Fruit fly (Drosophila melanogaster) whole organism, wandering third instar larva: ENCODE data around the gene Ac3.

Experiments used
- CG32264 ChIP-seq: fragments of 200-800 bp; sonication (Bioruptor generic); optimal IDR thresholded peaks from 2 replicates; lab custom pipeline; 2016; ENCODE audit warnings: missing biosample characterization, missing genetic modification characterization
- CG9705 ChIP-seq: fragments of 200-800 bp; sonication (Bioruptor generic); optimal IDR thresholded peaks from 2 replicates; lab custom pipeline; 2018; ENCODE audit warnings: missing biosample characterization, mild to moderate bottlenecking, missing genetic modification characterization
- CrebA ChIP-seq: fragments of 200-800 bp; sonication (Bioruptor generic); optimal IDR thresholded peaks from 2 replicates; lab custom pipeline; 2016; ENCODE audit warnings: missing biosample characterization, mild to moderate bottlenecking, missing genetic modification characterization, borderline replicate concordance
- Dfd ChIP-seq: fragments of >200 bp; optimal IDR thresholded peaks from 2 replicates; lab custom pipeline; 2017; ENCODE audit warnings: missing biosample characterization, missing genetic modification characterization
- Dif ChIP-seq: fragments of 200-275, 200-300 bp; sonication (Bioruptor generic); optimal IDR thresholded peaks from 2 replicates; lab custom pipeline; 2018; ENCODE audit warnings: missing biosample characterization, missing genetic modification characterization; ENCODE audit not compliant: partially characterized antibody
- GATAd ChIP-seq: sonication (Bioruptor generic); optimal IDR thresholded peaks from 2 replicates; lab custom pipeline; 2016; ENCODE audit warnings: missing biosample characterization, missing genetic modification characterization
- HLH106 ChIP-seq: fragments of 200-800 bp; optimal IDR thresholded peaks from 3 replicates; lab custom pipeline; 2019; ENCODE audit warnings: missing biosample characterization, mild to moderate bottlenecking, missing genetic modification characterization, moderate library complexity
- Hnf4 ChIP-seq: fragments of 200-800 bp; sonication (Bioruptor generic); optimal IDR thresholded peaks from 2 replicates; lab custom pipeline; 2016; ENCODE audit warnings: missing biosample characterization, mild to moderate bottlenecking, missing genetic modification characterization
- Hr78 ChIP-seq: fragments of >200 bp; optimal IDR thresholded peaks from 2 replicates; lab custom pipeline; 2017; ENCODE audit warnings: missing biosample characterization, missing genetic modification characterization
- Jra ChIP-seq: sonication (Bioruptor generic); optimal IDR thresholded peaks from 2 replicates; lab custom pipeline; 2016; ENCODE audit warnings: missing biosample characterization, missing genetic modification characterization
- Mio ChIP-seq: sonication (Bioruptor generic); optimal IDR thresholded peaks from 2 replicates; lab custom pipeline; 2016; ENCODE audit warnings: missing biosample characterization, missing genetic modification characterization
- Myc ChIP-seq: fragments of >200 bp; optimal IDR thresholded peaks from 2 replicates; lab custom pipeline; 2017
- N ChIP-seq: fragments of >200 bp; optimal IDR thresholded peaks from 2 replicates; lab custom pipeline; 2018; ENCODE audit warnings: missing biosample characterization, missing external identifiers, missing genetic modification characterization
- OdsH ChIP-seq: fragments of 200-800 bp; sonication (Bioruptor generic); optimal IDR thresholded peaks from 2 replicates; lab custom pipeline; 2016; ENCODE audit warnings: missing biosample characterization, mild to moderate bottlenecking, missing genetic modification characterization
- Rel ChIP-seq, 2 experiments: fragments of 200-800 bp; sonication (Bioruptor generic) in 1 of 2; optimal IDR thresholded peaks; 2 replicates in 1 of 2; 3 replicates in 1 of 2; lab custom pipeline; 2016 to 2019; ENCODE audit warnings: mild to moderate bottlenecking in 2 of 2, missing biosample characterization in 2 of 2, missing genetic modification characterization in 2 of 2, moderate library complexity in 1 of 2
- Sp1 ChIP-seq: fragments of 200-800 bp; sonication (Bioruptor generic); optimal IDR thresholded peaks from 3 replicates; lab custom pipeline; 2019; ENCODE audit warnings: missing biosample characterization, mild to moderate bottlenecking, missing genetic modification characterization, moderate library complexity
- Vsx2 ChIP-seq: fragments of 200-300, 225-300 bp; sonication (Bioruptor generic); optimal IDR thresholded peaks from 2 replicates; lab custom pipeline; 2018; ENCODE audit warnings: missing biosample characterization, missing genetic modification characterization; ENCODE audit not compliant: partially characterized antibody
- br ChIP-seq: fragments of 200-800 bp; sonication (Bioruptor generic); optimal IDR thresholded peaks from 2 replicates; lab custom pipeline; 2016; ENCODE audit warnings: missing biosample characterization, missing genetic modification characterization
- brk ChIP-seq: fragments of 200-800 bp; sonication (Bioruptor generic); optimal IDR thresholded peaks from 2 replicates; lab custom pipeline; 2016; ENCODE audit warnings: missing biosample characterization, mild to moderate bottlenecking, missing genetic modification characterization
- dl ChIP-seq, 2 experiments: fragments of 175-275, 200-275 bp in 1 of 2; fragments of 200-275 bp in 1 of 2; sonication (Bioruptor generic); optimal IDR thresholded peaks; lab custom pipeline; 2018; ENCODE audit warnings: mild to moderate bottlenecking in 2 of 2, missing biosample characterization in 2 of 2, missing genetic modification characterization in 2 of 2, moderate library complexity in 2 of 2; ENCODE audit not compliant: partially characterized antibody in 2 of 2, insufficient read depth in 1 of 2
- dmrt93B ChIP-seq: fragments of 200-800 bp; sonication (Bioruptor generic); optimal IDR thresholded peaks from 2 replicates; lab custom pipeline; 2018; ENCODE audit warnings: missing biosample characterization, mild to moderate bottlenecking, missing genetic modification characterization
- dsf ChIP-seq: sonication (Bioruptor generic); optimal IDR thresholded peaks from 2 replicates; lab custom pipeline; 2016; ENCODE audit warnings: missing biosample characterization, missing genetic modification characterization, borderline replicate concordance
- ey ChIP-seq: fragments of 200-800 bp; sonication (Bioruptor generic); optimal IDR thresholded peaks from 2 replicates; lab custom pipeline; 2016; ENCODE audit warnings: missing biosample characterization, missing genetic modification characterization
- foxo ChIP-seq, 2 experiments: fragments of 200-800 bp; sonication (Bioruptor generic); optimal IDR thresholded peaks; 2 replicates in 1 of 2; 3 replicates in 1 of 2; lab custom pipeline; 2016 to 2017; ENCODE audit warnings: missing biosample characterization in 2 of 2, missing genetic modification characterization in 2 of 2
- fru ChIP-seq: fragments of 200-800 bp; sonication (Bioruptor generic); optimal IDR thresholded peaks from 3 replicates; lab custom pipeline; 2016; ENCODE audit warnings: missing biosample characterization, mild to moderate bottlenecking, missing genetic modification characterization
- h ChIP-seq: fragments of 200-800 bp; sonication (Bioruptor generic); optimal IDR thresholded peaks from 3 replicates; lab custom pipeline; 2016; ENCODE audit warnings: missing biosample characterization, mild to moderate bottlenecking, missing genetic modification characterization
- lola ChIP-seq: fragments of >200 bp; optimal IDR thresholded peaks from 2 replicates; lab custom pipeline; 2017; ENCODE audit warnings: missing biosample characterization, missing genetic modification characterization
- psq ChIP-seq: fragments of 200-800 bp; sonication (Bioruptor generic); optimal IDR thresholded peaks from 3 replicates; lab custom pipeline; 2017; ENCODE audit warnings: missing biosample characterization, mild to moderate bottlenecking, missing genetic modification characterization, moderate library complexity
- rgr ChIP-seq: fragments of 200-800 bp; sonication (Bioruptor generic); optimal IDR thresholded peaks from 3 replicates; lab custom pipeline; 2016; ENCODE audit warnings: missing biosample characterization, mild to moderate bottlenecking, missing genetic modification characterization
- sage ChIP-seq: fragments of 200-800 bp; sonication (Bioruptor generic); optimal IDR thresholded peaks from 2 replicates; lab custom pipeline; 2016; ENCODE audit warnings: missing biosample characterization, mild to moderate bottlenecking, missing genetic modification characterization
- sv ChIP-seq: fragments of 200-800 bp; sonication (Bioruptor generic); optimal IDR thresholded peaks from 3 replicates; lab custom pipeline; 2016; ENCODE audit warnings: missing biosample characterization, missing genetic modification characterization
- tai ChIP-seq: sonication (Bioruptor generic); optimal IDR thresholded peaks from 2 replicates; lab custom pipeline; 2016; ENCODE audit warnings: missing biosample characterization, missing genetic modification characterization
- usp ChIP-seq: fragments of >200 bp; optimal IDR thresholded peaks from 2 replicates; lab custom pipeline; 2017; ENCODE audit warnings: missing biosample characterization, missing genetic modification characterization
- woc ChIP-seq: sonication (Bioruptor generic); optimal IDR thresholded peaks from 2 replicates; lab custom pipeline; 2016; ENCODE audit warnings: missing biosample characterization, mild to moderate bottlenecking, missing genetic modification characterization

Gene Ac3

dm6 chr2L:21658529-21659009 lies 26.2 kb downstream of the Ac3 start, which contains the start of gene Cul2:
Gene Cul2, plus strand, starts transcription at chr2L:21658735.
- TF ChIP-seq Hr78 (GFP tag; lab: Kevin White, UChicago): peak; percentile 22
- TF ChIP-seq woc: peak; percentile 56
- TF ChIP-seq Hnf4 (GFP tag; lab: Kevin White, UChicago): peak; percentile 14
- TF ChIP-seq ey (GFP tag; lab: Kevin White, UChicago): peak; percentile 17
- no peak for TF ChIP-seq rgr (GFP tag; lab: Kevin White, UChicago)
- TF ChIP-seq CG9705 (GFP tag; lab: Kevin White, UChicago): peak; percentile 13
- no peak for TF ChIP-seq Vsx2 (GFP tag; lab: Kevin White, UChicago)
- no peak for TF ChIP-seq dsf
- TF ChIP-seq tai (GFP tag; lab: Kevin White, UChicago): peak; percentile 40
- peak; percentile 87 for TF ChIP-seq lola (GFP tag; lab: Kevin White, UChicago)
- TF ChIP-seq N (GFP tag; lab: Kevin White, UChicago): peak; percentile 84

- TF ChIP-seq lola (GFP tag; lab: Kevin White, UChicago) (no peak), Rel (GFP tag; optimal IDR thresholded peaks at IDR 0.05; lab: Kevin White, UChicago) (no peak), Rel (tag; optimal IDR thresholded peaks at IDR 0.05; lab: Kevin White, UChicago) (no peak), Mio (no peak), Vsx2 (GFP tag; lab: Kevin White, UChicago) (no peak), psq (no peak), sage (GFP tag; lab: Kevin White, UChicago) (no peak)
Measured at dm6 chr2L:21676556-21676955, 44.2 kb downstream of the Ac3 start.

dm6 chr2L:21677480-21677930 lies 45.1 kb downstream of the Ac3 start, which contains the start of gene CG2225:
Gene CG2225, minus strand, starts transcription at chr2L:21677530.
- TF ChIP-seq N (GFP tag; lab: Kevin White, UChicago) (no peak), GATAd (GFP tag; lab: Kevin White, UChicago) (no peak), CG9705 (GFP tag; lab: Kevin White, UChicago) (no peak), OdsH (GFP tag; lab: Kevin White, UChicago) (no peak), Jra (GFP tag; lab: Kevin White, UChicago) (no peak), rgr (GFP tag; lab: Kevin White, UChicago) (no peak), Myc (peak; percentile 45), Rel (GFP tag; optimal IDR thresholded peaks at IDR 0.05; lab: Kevin White, UChicago) (no peak), Rel (tag; optimal IDR thresholded peaks at IDR 0.05; lab: Kevin White, UChicago) (no peak), dsf (no peak), Mio (no peak), dmrt93B (no peak), Hnf4 (GFP tag; lab: Kevin White, UChicago) (peak; percentile 19), foxo (GFP tag; optimal IDR thresholded peaks at IDR 0.05; lab: Kevin White, UChicago) (peak in 1 of 2 experiments; percentile 33), tai (GFP tag; lab: Kevin White, UChicago) (no peak), psq (peak; percentile 2), woc (no peak), fru (GFP tag; lab: Kevin White, UChicago) (peak; percentile 24), h (GFP tag; lab: Kevin White, UChicago) (peak; percentile 20)

dm6 chr2L:21681322-21682268 lies 49.2 kb downstream of the Ac3 start, which contains the start of gene eEF2:
Gene eEF2, minus strand, starts transcription at chr2L:21682164.
- TF ChIP-seq rgr (GFP tag; lab: Kevin White, UChicago) (peak; percentile 87), woc (peak; percentile 43), HLH106 (tag; lab: Kevin White, UChicago) (peak; percentile 62), psq (peak; percentile 45), dl (GFP tag; optimal IDR thresholded peaks at IDR 0.05; lab: Kevin White, UChicago; ENCODE audit: insufficient read depth in 1 of 2, partially characterized antibody in 2 of 2) (no peak), tai (GFP tag; lab: Kevin White, UChicago) (peak; percentile 12), usp (no peak), dmrt93B (peak; percentile 53), Sp1 (GFP tag; lab: Kevin White, UChicago) (peak; percentile 81), sage (GFP tag; lab: Kevin White, UChicago) (peak; percentile 59), CG9705 (GFP tag; lab: Kevin White, UChicago) (peak; percentile 62), dsf (peak; percentile 41), lola (GFP tag; lab: Kevin White, UChicago) (no peak), ey (GFP tag; lab: Kevin White, UChicago) (peak; percentile 22), sv (GFP tag; lab: Kevin White, UChicago) (peak; percentile 75), Hnf4 (GFP tag; lab: Kevin White, UChicago) (peak; percentile 68), CG32264 (GFP tag; lab: Kevin White, UChicago) (peak; percentile 43), Dif (GFP tag; lab: Kevin White, UChicago) (peak; percentile 48), Jra (GFP tag; lab: Kevin White, UChicago) (peak; percentile 61), GATAd (GFP tag; lab: Kevin White, UChicago) (no peak), OdsH (GFP tag; lab: Kevin White, UChicago) (peak; percentile 63), h (GFP tag; lab: Kevin White, UChicago) (peak; percentile 67), foxo (GFP tag; optimal IDR thresholded peaks at IDR 0.05; lab: Kevin White, UChicago) (peak in 1 of 2 experiments; percentile 65), Vsx2 (GFP tag; lab: Kevin White, UChicago) (peak; percentile 57), Dfd (GFP tag; lab: Kevin White, UChicago) (no peak), brk (GFP tag; lab: Kevin White, UChicago) (peak; percentile 33), Hr78 (GFP tag; lab: Kevin White, UChicago) (no peak), br (GFP tag; lab: Kevin White, UChicago) (peak; percentile 78), Myc (peak; percentile 66), fru (GFP tag; lab: Kevin White, UChicago) (peak; percentile 67), Mio (no peak), CrebA (GFP tag; lab: Kevin White, UChicago) (peak; percentile 14)
